Worm (Caenorhabditis elegans): ENCODE measurements around the gene mtrr-1.

DNA sequence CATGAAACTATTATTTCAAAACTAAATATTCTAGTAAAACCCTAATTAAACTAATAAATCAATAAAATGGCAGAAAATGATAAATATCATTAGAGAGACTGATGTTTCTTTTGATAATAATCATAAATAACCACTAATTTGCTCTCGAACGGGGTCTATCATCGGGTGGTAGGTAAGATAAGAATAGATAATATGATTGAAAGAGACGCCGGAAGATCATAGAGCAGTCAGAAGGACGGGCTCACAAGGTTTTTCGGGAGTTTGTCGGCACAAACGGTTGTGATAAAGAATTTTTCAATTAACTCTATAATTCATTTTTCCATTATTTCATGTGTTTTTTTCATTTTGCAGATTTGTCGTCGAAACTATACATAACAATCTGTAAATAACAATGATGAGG lies 15.3 kb downstream of the mtrr-1 start:
- TF ChIP-seq ama-1 (optimal IDR thresholded peaks at IDR 0.05) (no peak), ceh-90 (tag; optimal IDR thresholded peaks at IDR 0.05) (no peak), nhr-237 (tag; optimal IDR thresholded peaks at IDR 0.05) (no peak), nhr-76 (tag; optimal IDR thresholded peaks at IDR 0.05) (no peak), alr-1 (tag; optimal IDR thresholded peaks at IDR 0.05; ENCODE audit: borderline replicate concordance) (no peak), tbx-2 (tag; optimal IDR thresholded peaks at IDR 0.05) (no peak), nhr-11 (tag; optimal IDR thresholded peaks at IDR 0.05) (no peak)

Data from whole organism, L1 larva.